Worm (Caenorhabditis elegans): ENCODE measurements around the gene T24H7.8.

ce11 chrII:6252707-6253106 is 10.8 kb downstream of the T24H7.8 start:
- TF ChIP-seq atf-7 (tag; optimal IDR thresholded peaks at IDR 0.05) (no peak), lag-1 (GFP tag; IDR thresholded peaks at IDR 0.05) (no peak), athp-1 (tag; optimal IDR thresholded peaks at IDR 0.05) (peak; percentile 33), pha-4 (tag; optimal IDR thresholded peaks at IDR 0.05) (no peak), efl-1 (GFP tag; optimal IDR thresholded peaks at IDR 0.05) (no peak), sdz-38 (tag; optimal IDR thresholded peaks at IDR 0.05) (no peak), repo-1 (tag; optimal IDR thresholded peaks at IDR 0.05) (peak; percentile 37)
